Worm (Caenorhabditis elegans): ENCODE data around the gene C08D8.7.

Gene C08D8.7

DNA sequence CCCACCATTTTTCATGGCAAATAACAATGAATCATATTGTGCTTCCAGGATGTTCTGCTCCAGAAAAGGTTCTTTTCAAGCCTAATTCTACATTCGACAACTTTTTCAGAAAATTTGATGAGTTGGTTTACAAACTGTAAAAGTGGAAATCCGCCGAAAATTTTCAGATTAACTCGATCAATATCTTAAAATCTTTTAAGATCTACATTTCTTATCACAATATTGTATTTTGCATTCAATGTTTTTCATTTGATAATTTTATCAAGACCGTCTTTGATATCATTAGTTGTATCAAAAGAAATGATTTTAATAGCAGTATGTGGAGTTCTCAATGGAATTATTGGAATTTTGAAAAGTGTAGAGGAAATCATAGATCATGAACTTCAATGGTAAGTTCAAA is 18.8 kb downstream of the C08D8.7 start, which contains the start of gene F38E1.6:
F38E1.6 (plus strand) TSS at position 301 of the 400 bp plus-strand sequence.
- TF ChIP-seq lin-35 (GFP tag; optimal IDR thresholded peaks at IDR 0.05) = no peak
- TF ChIP-seq alr-1 (tag; optimal IDR thresholded peaks at IDR 0.05; ENCODE audit: borderline replicate concordance) = peak; percentile 38
- no peak for TF ChIP-seq ceh-63 (GFP tag; optimal IDR thresholded peaks at IDR 0.05)
- TF ChIP-seq fkh-8 (tag; optimal IDR thresholded peaks at IDR 0.05) = no peak

DNA sequence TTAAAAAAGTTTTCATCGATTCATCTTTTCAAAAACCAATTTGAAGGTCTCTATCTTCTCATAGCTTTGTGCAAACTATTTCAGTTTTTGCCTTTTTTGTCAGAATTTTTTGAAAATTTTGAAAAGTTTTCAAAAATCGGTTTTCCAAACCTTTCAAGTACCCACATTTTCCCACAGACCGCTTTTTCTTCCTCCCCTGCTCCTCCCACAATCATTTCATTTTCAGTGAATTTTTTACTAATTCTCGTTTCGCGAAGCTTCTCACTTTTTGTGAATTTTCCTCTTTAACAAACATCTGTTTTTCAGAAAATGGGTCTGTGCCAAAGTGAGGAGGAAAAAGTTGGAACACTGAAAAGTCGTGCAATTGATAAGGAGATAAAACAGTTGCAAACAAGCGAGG is 29.7 kb downstream of the C08D8.7 start, which contains the start of gene gpa-2:
gpa-2 (plus strand) TSS at position 301 of the 400 bp plus-strand sequence.
- no peak for TF ChIP-seq irx-1 (tag; optimal IDR thresholded peaks at IDR 0.05)
- no peak for TF ChIP-seq ets-5 (GFP tag; IDR thresholded peaks at IDR 0.05)
- no peak for TF ChIP-seq lin-13 (GFP tag; optimal IDR thresholded peaks at IDR 0.05)
- no peak for TF ChIP-seq nhr-84 (tag; optimal IDR thresholded peaks at IDR 0.05)
- no peak for TF ChIP-seq nhr-28 (tag; optimal IDR thresholded peaks at IDR 0.05)
- no peak for TF ChIP-seq nhr-20 (tag; optimal IDR thresholded peaks at IDR 0.05)
- TF ChIP-seq zag-1 (tag; optimal IDR thresholded peaks at IDR 0.05) = no peak
- no peak for TF ChIP-seq ceh-90 (tag; optimal IDR thresholded peaks at IDR 0.05)
- TF ChIP-seq sptf-1 (tag; optimal IDR thresholded peaks at IDR 0.05) = no peak
- no peak for TF ChIP-seq ama-1 (optimal IDR thresholded peaks at IDR 0.05)
- TF ChIP-seq hlh-17 (GFP tag; optimal IDR thresholded peaks at IDR 0.05; ENCODE audit: borderline replicate concordance) = no peak
- no peak for TF ChIP-seq elt-3 (tag; optimal IDR thresholded peaks at IDR 0.05)
- no peak for TF ChIP-seq nhr-71 (tag; optimal IDR thresholded peaks at IDR 0.05)

DNA sequence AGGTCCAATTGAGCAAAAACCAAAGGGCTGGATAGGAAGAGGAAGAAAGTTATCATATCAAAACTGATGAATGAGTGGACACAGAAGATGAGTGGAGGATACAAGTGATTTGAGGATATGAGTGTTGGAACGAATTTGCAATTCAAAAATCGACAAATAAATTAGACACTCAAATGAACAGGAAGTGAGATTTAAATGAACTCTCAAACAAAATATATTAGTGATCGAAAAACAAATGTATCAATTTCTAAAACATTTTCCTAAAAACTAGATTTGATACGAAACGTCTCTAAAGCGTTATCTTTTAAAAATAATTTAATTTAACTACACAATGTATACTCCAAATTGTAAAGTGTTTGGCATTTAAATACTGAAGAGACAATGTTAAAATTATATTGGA is 34.4 kb downstream of the C08D8.7 start, which contains the start of gene F38E1.10:
F38E1.10 (minus strand) TSS at position 101 of the 400 bp plus-strand sequence.
- no peak for TF ChIP-seq unc-86 (tag; optimal IDR thresholded peaks at IDR 0.05)
- no peak for TF ChIP-seq nhr-12 (tag; optimal IDR thresholded peaks at IDR 0.05)
- TF ChIP-seq rnt-1 (tag; optimal IDR thresholded peaks at IDR 0.05) = no peak
- TF ChIP-seq mep-1 (tag; optimal IDR thresholded peaks at IDR 0.05) = no peak
- no peak for TF ChIP-seq mef-2 (tag; optimal IDR thresholded peaks at IDR 0.05)
- TF ChIP-seq lin-35 (GFP tag; optimal IDR thresholded peaks at IDR 0.05) = no peak
- no peak for TF ChIP-seq sptf-1 (tag; optimal IDR thresholded peaks at IDR 0.05)
- no peak for TF ChIP-seq lin-14 (GFP tag; optimal IDR thresholded peaks at IDR 0.05)
- no peak for TF ChIP-seq mab-9 (GFP tag; IDR thresholded peaks at IDR 0.05)
- no peak for TF ChIP-seq lin-13 (GFP tag; optimal IDR thresholded peaks at IDR 0.05)
- TF ChIP-seq zip-4 (GFP tag; optimal IDR thresholded peaks at IDR 0.05) = no peak
- TF ChIP-seq nhr-28 (tag; optimal IDR thresholded peaks at IDR 0.05) = no peak
- no peak for TF ChIP-seq nhr-20 (tag; optimal IDR thresholded peaks at IDR 0.05)
- TF ChIP-seq jun-1 (tag; optimal IDR thresholded peaks at IDR 0.05) = no peak
- no peak for TF ChIP-seq nhr-84 (tag; optimal IDR thresholded peaks at IDR 0.05)
- no peak for TF ChIP-seq C04F5.9 (tag; optimal IDR thresholded peaks at IDR 0.05)
- no peak for TF ChIP-seq blmp-1 (tag; optimal IDR thresholded peaks at IDR 0.05)
- no peak for TF ChIP-seq ceh-63 (GFP tag; optimal IDR thresholded peaks at IDR 0.05)

DNA sequence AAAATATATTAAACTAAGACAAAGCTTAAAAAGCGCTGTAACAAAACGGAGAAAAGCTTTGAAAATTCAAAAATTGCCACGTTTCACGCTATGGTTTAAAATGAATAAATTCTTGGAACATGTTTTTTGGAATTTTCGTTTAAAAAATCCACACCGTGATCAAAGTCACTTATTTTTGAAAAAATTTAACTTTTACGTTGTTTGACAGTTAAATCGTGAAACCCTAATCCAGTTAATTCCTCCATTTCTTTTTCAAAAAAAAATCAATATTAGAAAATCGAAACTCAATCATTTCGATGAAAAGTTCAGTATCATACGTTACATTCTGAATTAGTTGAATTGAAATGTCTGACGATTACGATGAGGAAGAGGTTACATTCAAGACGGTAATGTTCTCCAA is 34.8 kb downstream of the C08D8.7 start, which contains the start of gene F38E1.3:
F38E1.3 (plus strand) TSS at position 301 of the 400 bp plus-strand sequence.
- TF ChIP-seq ces-1 (GFP tag; optimal IDR thresholded peaks at IDR 0.05) = no peak
- TF ChIP-seq ceh-82 (tag; optimal IDR thresholded peaks at IDR 0.05) = no peak
- no peak for TF ChIP-seq mdl-1 (tag; optimal IDR thresholded peaks at IDR 0.05)
- TF ChIP-seq ceh-90 (tag; optimal IDR thresholded peaks at IDR 0.05) = no peak
- no peak for TF ChIP-seq aly-2 (tag; optimal IDR thresholded peaks at IDR 0.05)
- no peak for TF ChIP-seq F16B12.6 (tag; optimal IDR thresholded peaks at IDR 0.05)
- TF ChIP-seq efl-3 (GFP tag; optimal IDR thresholded peaks at IDR 0.05) = no peak
- TF ChIP-seq lin-39 (tag; optimal IDR thresholded peaks at IDR 0.05) = no peak
- no peak for TF ChIP-seq unc-86 (tag; optimal IDR thresholded peaks at IDR 0.05)
- no peak for TF ChIP-seq skn-1 (tag; optimal IDR thresholded peaks at IDR 0.05)
- TF ChIP-seq nhr-84 (tag; optimal IDR thresholded peaks at IDR 0.05) = no peak
- TF ChIP-seq nhr-77 (tag; optimal IDR thresholded peaks at IDR 0.05) = no peak
- TF ChIP-seq nhr-11 (tag; optimal IDR thresholded peaks at IDR 0.05) = no peak
- TF ChIP-seq vab-15 (tag; optimal IDR thresholded peaks at IDR 0.05) = no peak

All from whole organism, L1 larva.